Fruit fly (Drosophila melanogaster): Measurements from ENCODE around the gene CG32708.

CG32708 gene

dm6 chrX:9085726-9086125 lies at the start of gene CG32708:
Gene CG32708 (plus strand): TSS chrX:9085932.
- TF ChIP-seq Hr39 (GFP tag; optimal IDR thresholded peaks at IDR 0.05) (no peak), Eip78C (GFP tag) (peak; percentile 49), dsx (GFP tag; optimal IDR thresholded peaks at IDR 0.05; ENCODE audit: poor library complexity, severe bottlenecking) (peak; percentile 35)

- TF ChIP-seq CG16779 (tag; optimal IDR thresholded peaks at IDR 0.05), result no peak
- TF ChIP-seq cyc (GFP tag; optimal IDR thresholded peaks at IDR 0.05), result no peak
- TF ChIP-seq CG34406 (GFP tag; optimal IDR thresholded peaks at IDR 0.05), result no peak
- peak; percentile 75 for TF ChIP-seq vri (GFP tag; optimal IDR thresholded peaks at IDR 0.05)
- TF ChIP-seq CG3032 (tag; optimal IDR thresholded peaks at IDR 0.05), result no peak
- TF ChIP-seq Eip93F (GFP tag; optimal IDR thresholded peaks at IDR 0.05), result peak; percentile 83
- no peak for TF ChIP-seq pdm3 (GFP tag; optimal IDR thresholded peaks at IDR 0.05)
- TF ChIP-seq Eip75B (GFP tag; optimal IDR thresholded peaks at IDR 0.05), result no peak
- TF ChIP-seq acj6 (GFP tag; optimal IDR thresholded peaks at IDR 0.05), result no peak
Measured at dm6 chrX:9036113-9036512, 49.6 kb upstream of the CG32708 start.

dm6 chrX:9038778-9039177 lies 47.0 kb upstream of the CG32708 start:
- TF ChIP-seq Hr4 (GFP tag; optimal IDR thresholded peaks at IDR 0.05) (peak; percentile 43), Lpt (GFP tag; optimal IDR thresholded peaks at IDR 0.05) (no peak), CG32006 (GFP tag; optimal IDR thresholded peaks at IDR 0.05) (peak; percentile 58), CG15336 (GFP tag; IDR thresholded peaks at IDR 0.05) (peak; percentile 35; the same call in 1 of the 2 replicates), Eip78C (GFP tag) (peak; percentile 79), eg (GFP tag; IDR thresholded peaks at IDR 0.05) (peak; percentile 37; the same call in 1 of the 3 replicates), CG10631 (GFP tag; optimal IDR thresholded peaks at IDR 0.05) (peak; percentile 16), salr (GFP tag; optimal IDR thresholded peaks at IDR 0.05) (peak in 1 of 2 experiments; percentile 4), fkh (GFP tag; optimal IDR thresholded peaks at IDR 0.05) (no peak), CG9139 (GFP tag; optimal IDR thresholded peaks at IDR 0.05) (no peak), CG8119 (GFP tag; IDR thresholded peaks at IDR 0.05) (peak; percentile 50; the same call in 1 of the 3 replicates), pdm3 (GFP tag; optimal IDR thresholded peaks at IDR 0.05) (peak; percentile 30), lz (GFP tag; optimal IDR thresholded peaks at IDR 0.05) (no peak), dac (GFP tag; optimal IDR thresholded peaks at IDR 0.05) (no peak), CG8632 (GFP tag; optimal IDR thresholded peaks at IDR 0.05) (no peak), svp (GFP tag) (no peak), CG6854 (GFP tag; optimal IDR thresholded peaks at IDR 0.05) (no peak)

- TF ChIP-seq CG10669 (GFP tag; optimal IDR thresholded peaks at IDR 0.05) (no peak), Lpt (GFP tag; optimal IDR thresholded peaks at IDR 0.05) (no peak), Ets96B (tag; optimal IDR thresholded peaks at IDR 0.05) (no peak), OdsH (GFP tag; optimal IDR thresholded peaks at IDR 0.05) (no peak)
Measured at dm6 chrX:9040855-9041254, 44.9 kb upstream of the CG32708 start.

dm6 chrX:9041789-9042456 lies 43.8 kb upstream of the CG32708 start:
- TF ChIP-seq Eip75B (GFP tag; optimal IDR thresholded peaks at IDR 0.05) (peak; percentile 13), eg (GFP tag; IDR thresholded peaks at IDR 0.05) (peak; percentile 58; the same call in 2 of the 3 replicates), Smox (GFP tag; optimal IDR thresholded peaks at IDR 0.05) (peak; percentile 48), dac (GFP tag; optimal IDR thresholded peaks at IDR 0.05) (peak; percentile 30), CG11902 (GFP tag; optimal IDR thresholded peaks at IDR 0.05) (no peak), Hr4 (GFP tag; optimal IDR thresholded peaks at IDR 0.05) (peak; percentile 68), lz (GFP tag; optimal IDR thresholded peaks at IDR 0.05) (peak; percentile 45), Sox15 (GFP tag; optimal IDR thresholded peaks at IDR 0.05) (peak; percentile 33), Sox102F (GFP tag; optimal IDR thresholded peaks at IDR 0.05) (peak; percentile 9), Met (GFP tag; optimal IDR thresholded peaks at IDR 0.05) (peak; percentile 61), CG8119 (GFP tag; IDR thresholded peaks at IDR 0.05) (peak; percentile 73), fd59A (GFP tag; optimal IDR thresholded peaks at IDR 0.05) (peak; percentile 28), acj6 (GFP tag; optimal IDR thresholded peaks at IDR 0.05) (peak; percentile 50), dsx (GFP tag; optimal IDR thresholded peaks at IDR 0.05; ENCODE audit: poor library complexity, severe bottlenecking) (no peak), pdm3 (GFP tag; optimal IDR thresholded peaks at IDR 0.05) (peak; percentile 63), Eip93F (GFP tag; optimal IDR thresholded peaks at IDR 0.05) (no peak), CG3032 (tag; optimal IDR thresholded peaks at IDR 0.05) (peak; percentile 13), CG8632 (GFP tag; optimal IDR thresholded peaks at IDR 0.05) (peak; percentile 33), cyc (GFP tag; optimal IDR thresholded peaks at IDR 0.05) (peak; percentile 33), CG7368 (GFP tag; optimal IDR thresholded peaks at IDR 0.05) (peak; percentile 6), ss (GFP tag; optimal IDR thresholded peaks at IDR 0.05) (peak; percentile 7 to 55), Hr38 (GFP tag; optimal IDR thresholded peaks at IDR 0.05) (no peak), CG6854 (GFP tag; optimal IDR thresholded peaks at IDR 0.05) (no peak), OdsH (GFP tag; optimal IDR thresholded peaks at IDR 0.05) (peak; percentile 50), Ets21C (GFP tag; optimal IDR thresholded peaks at IDR 0.05) (peak; percentile 8), Sox14 (GFP tag; optimal IDR thresholded peaks at IDR 0.05) (peak; percentile 48)

Measured in whole organism, prepupa.